Fruit fly (Drosophila melanogaster) whole organism, embryonic: ENCODE results near the gene PIG-Wb.

Experiments used
- BEAF-32 ChIP-seq: fragments of 200-800 bp; sonication (Bioruptor generic); optimal IDR thresholded peaks from 3 replicates; lab custom pipeline; 2017; ENCODE audit warnings: missing biosample characterization, missing genetic modification characterization, mild to moderate bottlenecking, moderate library complexity, missing genetic modification reagents
- CG10274 ChIP-seq: fragments of 200-800 bp; sonication (Bioruptor generic); optimal IDR thresholded peaks from 3 replicates; lab custom pipeline; 2017; ENCODE audit warnings: missing biosample characterization, mild to moderate bottlenecking, missing genetic modification characterization
- CG11504 ChIP-seq: fragments of 200-800 bp; sonication (Bioruptor generic); optimal IDR thresholded peaks from 3 replicates; lab custom pipeline; 2019; ENCODE audit warnings: missing biosample characterization, mild to moderate bottlenecking, missing genetic modification characterization, moderate library complexity
- CG12104 ChIP-seq: fragments of 200-800 bp; sonication (Bioruptor generic); optimal IDR thresholded peaks from 3 replicates; lab custom pipeline; 2016; ENCODE audit warnings: missing biosample characterization, missing genetic modification characterization
- CG13424 ChIP-seq: fragments of 200-800 bp; sonication (Bioruptor generic); optimal IDR thresholded peaks from 2 replicates; lab custom pipeline; 2019; ENCODE audit warnings: missing biosample characterization, mild to moderate bottlenecking, missing genetic modification characterization, moderate library complexity
- CG13894 ChIP-seq: fragments of 200-800 bp; sonication (Bioruptor generic); optimal IDR thresholded peaks from 3 replicates; lab custom pipeline; 2018; ENCODE audit warnings: missing biosample characterization, mild to moderate bottlenecking, missing genetic modification characterization, moderate library complexity
- CG14441 ChIP-seq: fragments of 200-800 bp; sonication (Bioruptor generic); IDR thresholded peaks from 2 replicates; pipeline ENCODE4 v1.3.6; 2022; ENCODE audit warnings: missing biosample characterization, missing genetic modification characterization
- CG15073 ChIP-seq: fragments of 200-800 bp; sonication (Bioruptor generic); optimal IDR thresholded peaks from 2 replicates; lab custom pipeline; 2016; ENCODE audit warnings: missing biosample characterization, missing genetic modification characterization
- CG17568 ChIP-seq: fragments of 200-800 bp; sonication (Bioruptor generic); optimal IDR thresholded peaks from 2 replicates; lab custom pipeline; 2018; ENCODE audit warnings: missing biosample characterization, mild to moderate bottlenecking, missing genetic modification characterization, moderate library complexity
- CG2116 ChIP-seq: fragments of 200-800 bp; sonication (Bioruptor generic); optimal IDR thresholded peaks from 3 replicates; lab custom pipeline; 2018; ENCODE audit warnings: missing biosample characterization, mild to moderate bottlenecking, missing genetic modification characterization
- CG30020 ChIP-seq: fragments of 200-800 bp; optimal IDR thresholded peaks from 2 replicates; lab custom pipeline; 2019; ENCODE audit warnings: missing biosample characterization, mild to moderate bottlenecking, missing genetic modification characterization, moderate library complexity
- CG42726 ChIP-seq: fragments of 200-800 bp; sonication (Bioruptor generic); IDR thresholded peaks from 2 replicates; pipeline ENCODE4 v1.3.6; 2022; ENCODE audit warnings: missing biosample characterization, missing genetic modification characterization; ENCODE audit not compliant: partially characterized antibody
- CG4360 ChIP-seq: fragments of 200-800 bp; sonication (Bioruptor generic); IDR thresholded peaks from 2 replicates; pipeline ENCODE4 v1.3.6; 2022; ENCODE audit warnings: missing biosample characterization, missing genetic modification characterization
- CG43689 ChIP-seq: fragments of 200-800 bp; sonication (Bioruptor generic); IDR thresholded peaks from 2 replicates; pipeline ENCODE4 v1.3.6; 2022; ENCODE audit warnings: missing biosample characterization, missing genetic modification characterization
- CG9876 ChIP-seq: fragments of 200-800 bp; sonication (Bioruptor generic); optimal IDR thresholded peaks from 2 replicates; lab custom pipeline; 2016; ENCODE audit warnings: missing biosample characterization, missing genetic modification characterization
- CHES-1-like ChIP-seq: fragments of 200-800 bp; sonication (Bioruptor generic); optimal IDR thresholded peaks from 2 replicates; lab custom pipeline; 2016; ENCODE audit warnings: missing biosample characterization, missing genetic modification characterization
- CTCF ChIP-seq: fragments of 200-800 bp; sonication (Bioruptor generic); optimal IDR thresholded peaks from 2 replicates; lab custom pipeline; 2017; ENCODE audit warnings: missing biosample characterization, mild to moderate bottlenecking, missing genetic modification characterization, moderate library complexity
- CoRest ChIP-seq: fragments of 200-800 bp; sonication (Bioruptor generic); optimal IDR thresholded peaks from 3 replicates; lab custom pipeline; 2018; ENCODE audit warnings: missing biosample characterization, mild to moderate bottlenecking, missing genetic modification characterization, moderate library complexity
- E2f1 ChIP-seq: fragments of 200-800 bp; sonication (Bioruptor generic); IDR thresholded peaks from 2 replicates; pipeline ENCODE4 v1.3.6; 2022; ENCODE audit warnings: missing biosample characterization, missing genetic modification characterization
- E2f2 ChIP-seq: fragments of 200-800 bp; sonication (Bioruptor generic); IDR thresholded peaks from 2 replicates; pipeline ENCODE4 v1.3.6; 2022; ENCODE audit warnings: missing biosample characterization, missing genetic modification characterization
- HLH4C ChIP-seq: fragments of 200-800 bp; sonication (Bioruptor generic); IDR thresholded peaks from 3 replicates; pipeline ENCODE4 v1.3.6; 2022; ENCODE audit warnings: missing biosample characterization, missing genetic modification characterization; ENCODE audit not compliant: partially characterized antibody
- Hr78 ChIP-seq, 2 experiments: fragments of 200-800 bp in 1 of 2; fragments of >200 bp in 1 of 2; sonication (Bioruptor generic) in 1 of 2; optimal IDR thresholded peaks; 2 replicates each; lab custom pipeline; 2017 to 2019; ENCODE audit warnings: missing biosample characterization in 2 of 2, missing genetic modification characterization in 2 of 2, mild to moderate bottlenecking in 1 of 2, moderate library complexity in 1 of 2
- Opbp ChIP-seq: fragments of 200-800 bp; sonication (Bioruptor generic); IDR thresholded peaks from 3 replicates; pipeline ENCODE4 v1.3.6; 2022; ENCODE audit warnings: missing biosample characterization, missing genetic modification characterization; ENCODE audit not compliant: partially characterized antibody
- Rfx ChIP-seq: fragments of 200-800 bp; sonication (Bioruptor generic); IDR thresholded peaks from 2 replicates; pipeline ENCODE4 v1.3.6; 2022; ENCODE audit warnings: missing biosample characterization, missing genetic modification characterization
- Scr ChIP-seq: fragments of 200-800 bp; sonication (Bioruptor generic); IDR thresholded peaks from 2 replicates; pipeline ENCODE4 v1.3.6; 2022; ENCODE audit warnings: missing biosample characterization, missing genetic modification characterization; ENCODE audit not compliant: partially characterized antibody
- Sin3A ChIP-seq: fragments of >200 bp; optimal IDR thresholded peaks from 2 replicates; lab custom pipeline; 2018
- Sry-δ ChIP-seq: fragments of 200-800 bp; sonication (Bioruptor generic); optimal IDR thresholded peaks from 2 replicates; lab custom pipeline; 2016; ENCODE audit warnings: missing biosample characterization, missing genetic modification characterization
- Usf ChIP-seq: fragments of 200-800 bp; sonication (Bioruptor generic); optimal IDR thresholded peaks from 2 replicates; lab custom pipeline; 2017; ENCODE audit warnings: missing genotype, missing biosample characterization, missing genetic modification characterization
- bigmax ChIP-seq: fragments of 200-800 bp; sonication (Bioruptor generic); optimal IDR thresholded peaks from 2 replicates; lab custom pipeline; 2018; ENCODE audit warnings: missing biosample characterization, mild to moderate bottlenecking, missing genetic modification characterization
- caup ChIP-seq: fragments of 200-800 bp; sonication (Bioruptor generic); optimal IDR thresholded peaks from 3 replicates; lab custom pipeline; 2017; ENCODE audit warnings: missing biosample characterization, mild to moderate bottlenecking, missing genetic modification characterization, moderate library complexity; ENCODE audit not compliant: severe bottlenecking
- crp ChIP-seq, 2 experiments: fragments of 200-800 bp; sonication (Bioruptor generic); optimal IDR thresholded peaks; 2 replicates in 1 of 2; 3 replicates in 1 of 2; lab custom pipeline; 2017; ENCODE audit warnings: missing biosample characterization in 2 of 2, missing genetic modification characterization in 2 of 2, mild to moderate bottlenecking in 1 of 2, moderate library complexity in 1 of 2
- cwo ChIP-seq: fragments of 200-800 bp; sonication (Bioruptor generic); optimal IDR thresholded peaks from 3 replicates; lab custom pipeline; 2017; ENCODE audit warnings: missing biosample characterization, missing genetic modification characterization, mild to moderate bottlenecking, moderate library complexity, missing genetic modification reagents
- hbn ChIP-seq: fragments of 200-800 bp; sonication (Bioruptor generic); IDR thresholded peaks from 2 replicates; pipeline ENCODE4 v1.3.6; 2022; ENCODE audit warnings: missing biosample characterization, missing genetic modification characterization; ENCODE audit not compliant: partially characterized antibody
- her ChIP-seq: fragments of 200-800 bp; sonication (Bioruptor generic); optimal IDR thresholded peaks from 2 replicates; lab custom pipeline; 2016; ENCODE audit warnings: missing biosample characterization, missing genetic modification characterization
- mld ChIP-seq: fragments of 200-800 bp; sonication (Bioruptor generic); IDR thresholded peaks from 3 replicates; pipeline ENCODE4 v1.3.6; 2022; ENCODE audit warnings: missing biosample characterization, missing genetic modification characterization; ENCODE audit not compliant: partially characterized antibody
- org-1 ChIP-seq: fragments of 200-800 bp; sonication (Bioruptor generic); optimal IDR thresholded peaks from 2 replicates; lab custom pipeline; 2017; ENCODE audit warnings: missing biosample characterization, missing genetic modification characterization
- pan ChIP-seq, 4 experiments: fragments of >200 bp in 3 of 4; fragments of 200-800 bp in 1 of 4; sonication (Bioruptor generic) in 1 of 4; optimal IDR thresholded peaks in 3 of 4; IDR thresholded peaks in 1 of 4; 2 replicates each; pipeline versions ENCODE4 v1.3.6 to Lab custom; 2017 to 2022; ENCODE audit warnings: missing biosample characterization in 2 of 4, missing genetic modification characterization in 2 of 4, mixed read lengths in 1 of 4
- run ChIP-seq: fragments of 200-800 bp; sonication (Bioruptor generic); optimal IDR thresholded peaks from 3 replicates; lab custom pipeline; 2018; ENCODE audit warnings: missing biosample characterization, mild to moderate bottlenecking, missing genetic modification characterization
- sisA ChIP-seq: fragments of 200-800 bp; sonication (Bioruptor generic); IDR thresholded peaks from 2 replicates; pipeline ENCODE4 v1.3.6; 2022; ENCODE audit warnings: missing biosample characterization, missing genetic modification characterization
- slbo ChIP-seq: fragments of 200-800 bp; sonication (Bioruptor generic); IDR thresholded peaks from 2 replicates; pipeline ENCODE4 v1.3.6; 2022; ENCODE audit warnings: missing biosample characterization, missing genetic modification characterization
- sr ChIP-seq: fragments of 200-800 bp; sonication (Bioruptor generic); IDR thresholded peaks from 3 replicates; pipeline ENCODE4 v1.3.6; 2022; ENCODE audit warnings: missing biosample characterization, missing genetic modification characterization
- tio ChIP-seq: fragments of 200-800 bp; sonication (Bioruptor generic); optimal IDR thresholded peaks from 2 replicates; lab custom pipeline; 2017; ENCODE audit warnings: missing biosample characterization, missing genetic modification characterization, inconsistent platforms
- tna ChIP-seq: fragments of 200-800 bp; sonication (Bioruptor generic); IDR thresholded peaks from 2 replicates; pipeline ENCODE4 v1.3.6; 2022; ENCODE audit warnings: missing biosample characterization, missing genetic modification characterization; ENCODE audit not compliant: partially characterized antibody
- toy ChIP-seq: fragments of 200-800 bp; sonication (Bioruptor generic); IDR thresholded peaks from 2 replicates; pipeline ENCODE4 v1.3.6; 2022; ENCODE audit warnings: missing biosample characterization, missing genetic modification characterization
- tx ChIP-seq: fragments of 200-800 bp; sonication (Bioruptor generic); optimal IDR thresholded peaks from 2 replicates; lab custom pipeline; 2016; ENCODE audit warnings: missing biosample characterization, missing genetic modification characterization

PIG-Wb gene

DNA sequence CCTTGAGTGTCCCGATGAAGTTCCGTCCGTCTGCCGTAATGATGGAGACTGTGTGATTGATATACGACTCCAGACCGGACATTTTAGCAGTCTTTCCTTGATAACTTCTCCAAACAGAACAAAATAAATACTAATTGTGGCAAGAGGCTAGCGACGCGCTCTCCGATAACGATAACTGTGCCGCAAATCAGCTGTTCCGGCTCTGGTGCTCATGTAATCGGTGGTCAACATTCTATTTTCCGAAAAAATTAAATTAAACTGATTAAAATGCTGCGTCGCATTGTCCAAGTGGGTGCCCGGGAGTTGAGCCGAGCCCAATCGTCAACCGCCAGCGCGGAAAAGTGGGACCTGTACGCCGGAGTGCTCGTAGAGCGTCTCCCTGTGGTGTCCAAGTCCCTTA lies 39.3 kb upstream of the PIG-Wb start, which contains the start of the genes CG2021 and mRpL46 (continued):
- TF ChIP-seq cwo (GFP tag; lab: Kevin White, UChicago) (no peak), hbn (GFP tag; lab: Robert Waterston, UW) (peak; percentile 28; the same call in 1 of the 2 replicates), CG13424 (tag; lab: Kevin White, UChicago) (no peak), CG2116 (peak; percentile 26), crp (GFP tag; optimal IDR thresholded peaks at IDR 0.05; lab: Kevin White, UChicago) (peak in 1 of 2 experiments; percentile 86), tna (GFP tag; lab: Robert Waterston, UW) (no peak; the same call in 1 of the 2 replicates), Rfx (GFP tag; lab: Robert Waterston, UW) (no peak), HLH4C (GFP tag; lab: Robert Waterston, UW) (peak; percentile 64), CG14441 (GFP tag; lab: Robert Waterston, UW) (no peak), CG30020 (tag; lab: Kevin White, UChicago) (no peak), BEAF-32 (GFP tag; lab: Kevin White, UChicago) (peak; percentile 8), Opbp (GFP tag; lab: Robert Waterston, UW) (peak; percentile 41; the same call in 2 of the 3 replicates), Scr (GFP tag; lab: Robert Waterston, UW) (peak; percentile 37), slbo (GFP tag; lab: Robert Waterston, UW) (no peak), her (GFP tag; lab: Kevin White, UChicago) (no peak), CG42726 (GFP tag; lab: Robert Waterston, UW) (no peak)

DNA sequence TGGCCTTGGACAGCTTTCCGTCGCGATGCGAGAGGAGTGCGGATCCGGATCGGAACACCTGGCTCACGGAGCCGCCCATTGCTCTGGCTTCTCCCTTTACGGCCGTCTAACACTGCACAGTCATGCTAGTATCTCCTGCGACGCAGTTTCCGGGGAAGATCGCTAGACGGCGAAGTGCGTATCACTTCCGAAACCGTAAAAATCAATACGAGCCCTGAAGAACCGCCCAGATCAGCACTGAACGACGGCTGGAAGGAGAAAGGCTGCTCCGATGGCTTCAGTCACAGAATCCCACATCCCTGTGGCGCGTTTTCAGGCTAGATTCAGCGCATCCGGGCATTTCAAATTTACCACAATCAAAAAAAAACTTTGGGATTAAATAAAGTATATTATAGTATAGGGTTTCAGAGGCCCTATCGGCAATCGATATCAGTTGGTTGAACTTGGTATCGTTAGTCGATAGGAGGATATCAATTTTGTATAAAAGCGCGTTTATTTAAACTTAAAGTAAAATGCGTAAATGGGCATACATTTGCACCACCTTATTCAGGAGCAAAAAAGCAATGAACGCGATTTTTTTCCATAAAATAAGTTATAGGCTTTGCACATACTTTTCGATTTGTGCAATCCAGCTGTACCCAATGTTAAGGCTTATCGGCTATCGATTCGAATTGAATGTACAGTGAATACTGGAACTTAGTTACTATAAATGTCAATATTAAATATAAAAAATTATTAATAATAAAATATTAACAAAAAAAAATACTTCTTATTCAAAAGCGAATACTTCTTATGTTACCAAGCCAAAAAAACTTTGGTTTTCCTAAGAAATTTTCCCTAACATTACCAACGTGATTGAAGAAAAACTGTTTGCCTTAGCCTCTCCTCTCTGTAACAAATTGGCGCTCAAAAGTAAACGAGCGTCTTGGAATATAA lies 37.1 kb upstream of the PIG-Wb start, which contains the start of the genes CG13933 and PolD2:
TSS of gene CG13933 (minus strand) at position 435 of the 936 bp plus-strand sequence.
TSS of gene PolD2 (plus strand) at position 921 of the 936 bp plus-strand sequence.
- peak; percentile 92 for TF ChIP-seq run (tag; lab: Kevin White, UChicago)
- TF ChIP-seq toy (GFP tag; lab: Robert Waterston, UW), result peak; percentile 82
- TF ChIP-seq Sin3A (lab: Kevin White, UChicago), result no peak
- peak; percentile 99 for TF ChIP-seq sisA (GFP tag; lab: Robert Waterston, UW)
- peak; percentile 88 for TF ChIP-seq org-1 (GFP tag; lab: Kevin White, UChicago)
- no peak for TF ChIP-seq bigmax (GFP tag; lab: Kevin White, UChicago)
- TF ChIP-seq CG9876 (GFP tag; lab: Kevin White, UChicago), result peak; percentile 52
- peak; percentile 79 for TF ChIP-seq CHES-1-like (GFP tag; lab: Kevin White, UChicago)
- peak; percentile 92 for TF ChIP-seq CG12104 (GFP tag; lab: Kevin White, UChicago)
- no peak for TF ChIP-seq CG13894 (tag; lab: Kevin White, UChicago)
- TF ChIP-seq tio (GFP tag; lab: Kevin White, UChicago), result no peak
- peak; percentile 94 for TF ChIP-seq Usf (GFP tag; lab: Kevin White, UChicago)
- TF ChIP-seq E2f1 (GFP tag; lab: Robert Waterston, UW), result peak; percentile 99
- peak; percentile 82 for TF ChIP-seq CG15073
- peak; percentile 95 for TF ChIP-seq caup (GFP tag; lab: Kevin White, UChicago)
- TF ChIP-seq CTCF, result no peak
- peak; percentile 91 for TF ChIP-seq E2f2 (GFP tag; lab: Robert Waterston, UW)
- peak; percentile 43 for TF ChIP-seq Opbp (GFP tag; lab: Robert Waterston, UW)
- peak; percentile 48; the same call in 1 of the 3 replicates for TF ChIP-seq sr (GFP tag; lab: Robert Waterston, UW)
- TF ChIP-seq Sry-δ (GFP tag; lab: Kevin White, UChicago), result peak; percentile 35
- TF ChIP-seq CG11504 (tag; lab: Kevin White, UChicago), result no peak
- peak; percentile 67; the same call in 2 of the 3 replicates for TF ChIP-seq mld (GFP tag; lab: Robert Waterston, UW)
- no peak for TF ChIP-seq CG10274 (GFP tag; lab: Kevin White, UChicago)
- peak; percentile 60; the same call in 1 of the 2 replicates for TF ChIP-seq CG4360
- TF ChIP-seq tx, result peak; percentile 83
- peak; percentile 99 for TF ChIP-seq CoRest (tag; lab: Kevin White, UChicago)
- TF ChIP-seq CG43689 (GFP tag; lab: Robert Waterston, UW), result peak; percentile 97
- TF ChIP-seq CG17568, result no peak
- no peak for TF ChIP-seq Hr78 (GFP tag; optimal IDR thresholded peaks at IDR 0.05; lab: Kevin White, UChicago)
- no peak for TF ChIP-seq pan (optimal IDR thresholded peaks at IDR 0.05; lab: Kevin White, UChicago)
- peak in 1 of 2 experiments; percentile 96 for TF ChIP-seq pan (GFP tag; optimal IDR thresholded peaks at IDR 0.05 in 1 of 2, IDR thresholded peaks at IDR 0.05 in 1 of 2)
